Worm (Caenorhabditis elegans) whole organism, midembryonic: ENCODE measurements around the gene Y17G9A.4.

ENCODE experiments used
- T22C8.4 ChIP-seq: fragments of 200-800 bp; sonication (Bioruptor generic); IDR thresholded peaks from 2 replicates; pipeline ENCODE4 v1.3.6; 2022; ENCODE audit warnings: missing genetic modification characterization, missing compliant biosample characterization
- cog-1 ChIP-seq: sonication (generic microtip); optimal IDR thresholded peaks from 2 replicates; lab custom pipeline; 2016; ENCODE audit warnings: missing genetic modification characterization, missing compliant biosample characterization
- flt-1 ChIP-seq: fragments of 200-800 bp; sonication (Bioruptor generic); IDR thresholded peaks from 2 replicates; pipeline ENCODE4 v1.3.6; 2022; ENCODE audit warnings: missing genetic modification characterization, missing compliant biosample characterization
- med-1 ChIP-seq: sonication (generic microtip); optimal IDR thresholded peaks from 2 replicates; lab custom pipeline; 2017; ENCODE audit warnings: missing genetic modification characterization, mild to moderate bottlenecking, missing compliant biosample characterization, antibody characterized with exemption, missing genetic modification reagents; ENCODE audit not compliant: insufficient read depth
- ref-1 ChIP-seq: fragments of 200-800 bp; sonication (Bioruptor generic); conservative IDR thresholded peaks from 2 replicates; pipeline ENCODE4 v1.3.6; 2022; ENCODE audit warnings: missing genetic modification reagents, missing genetic modification characterization, missing compliant biosample characterization
- ztf-23 ChIP-seq: fragments of 200-800 bp; sonication (Bioruptor generic); IDR thresholded peaks from 2 replicates; pipeline ENCODE4 v1.3.6; 2022; ENCODE audit warnings: missing genetic modification reagents, missing genetic modification characterization, missing compliant biosample characterization
- ztf-29 ChIP-seq: fragments of 200-800 bp; sonication (Bioruptor generic); IDR thresholded peaks from 2 replicates; pipeline ENCODE4 v1.3.6; 2022; ENCODE audit warnings: missing genetic modification reagents, missing genetic modification characterization, missing compliant biosample characterization

ce11 chrIV:4846793-4847192, 14.6 kb downstream of the Y17G9A.4 start, which contains the start of gene tat-2:
- no peak for TF ChIP-seq med-1 (GFP tag; lab: Kevin White, UChicago)
- no peak for TF ChIP-seq ztf-23
- no peak for TF ChIP-seq ztf-29 (GFP tag; lab: Robert Waterston, UW)
- no peak for TF ChIP-seq cog-1 (tag; lab: Kevin White, UChicago)
- no peak for TF ChIP-seq flt-1 (GFP tag; lab: Robert Waterston, UW)
- no peak for TF ChIP-seq T22C8.4 (GFP tag; lab: Robert Waterston, UW)
- TF ChIP-seq ref-1 (GFP tag; lab: Robert Waterston, UW), result no peak
